Worm (Caenorhabditis elegans): ENCODE measurements around the gene K07E3.1.

Gene K07E3.1

ce11 chrX:8109531-8109930 lies 708 bp upstream of the K07E3.1 start (continued):
- TF ChIP-seq set-16 (GFP tag; IDR thresholded peaks at IDR 0.05) (no peak), duxl-1 (tag; optimal IDR thresholded peaks at IDR 0.05; ENCODE audit: poor library complexity) (no peak), dmd-8 (GFP tag; IDR thresholded peaks at IDR 0.05) (no peak), zfp-2 (tag; optimal IDR thresholded peaks at IDR 0.05) (no peak), T26A8.4 (GFP tag; IDR thresholded peaks at IDR 0.05) (0 out of 2 replicates have a peak, but pooled peaks have one; percentile 51)

ce11 chrX:8116157-8116556 lies 5.9 kb downstream of the K07E3.1 start, which contains the start of gene hlh-8:
Gene hlh-8 (plus strand): TSS chrX:8116457.
- TF ChIP-seq lim-7 (GFP tag; IDR thresholded peaks at IDR 0.05) (no peak), ztf-7 (tag; optimal IDR thresholded peaks at IDR 0.05) (no peak), duxl-1 (tag; optimal IDR thresholded peaks at IDR 0.05; ENCODE audit: poor library complexity) (no peak), nhr-237 (tag; optimal IDR thresholded peaks at IDR 0.05) (no peak), nhr-10 (tag; optimal IDR thresholded peaks at IDR 0.05) (no peak)

- TF ChIP-seq arid-1 (GFP tag; conservative IDR thresholded peaks at IDR 0.05) (no peak), unc-62 (GFP tag; optimal IDR thresholded peaks at IDR 0.05 in 1 of 2) (peak in 1 of 2 experiments; percentile 34), unc-62 (tag; optimal IDR thresholded peaks at IDR 0.05) (no peak), lin-13 (GFP tag; optimal IDR thresholded peaks at IDR 0.05) (no peak), F49E8.2 (tag; optimal IDR thresholded peaks at IDR 0.05; ENCODE audit: borderline replicate concordance) (no peak)
Observed at ce11 chrX:8117827-8118317, 7.6 kb downstream of the K07E3.1 start.

ce11 chrX:8120281-8120680 lies 10.0 kb downstream of the K07E3.1 start:
- TF ChIP-seq hlh-11 (tag; optimal IDR thresholded peaks at IDR 0.05) (no peak), unc-62 (GFP tag; optimal IDR thresholded peaks at IDR 0.05 in 1 of 2) (peak in 1 of 2 experiments; percentile 94), unc-62 (tag; optimal IDR thresholded peaks at IDR 0.05) (no peak)

- no peak for TF ChIP-seq zfp-3 (GFP tag; conservative IDR thresholded peaks at IDR 0.05)
- peak; percentile 92 for TF ChIP-seq aha-1 (tag)
- no peak for TF ChIP-seq snpc-4 (tag; optimal IDR thresholded peaks at IDR 0.05)
- no peak for TF ChIP-seq zip-11 (GFP tag; IDR thresholded peaks at IDR 0.05)
Observed at ce11 chrX:8123194-8123593, 13.0 kb downstream of the K07E3.1 start, which contains the start of gene C02B8.12. Gene C02B8.12 (minus strand): TSS chrX:8123368.

- TF ChIP-seq ceh-32 (tag; optimal IDR thresholded peaks at IDR 0.05; ENCODE audit: poor library complexity) (no peak), unc-62 (GFP tag; optimal IDR thresholded peaks at IDR 0.05 in 1 of 2) (peak in 1 of 2 experiments; percentile 38), unc-62 (tag; optimal IDR thresholded peaks at IDR 0.05) (no peak)
Observed at ce11 chrX:8129543-8129942, 19.3 kb downstream of the K07E3.1 start, which contains the start of gene frpr-1. Gene frpr-1 (minus strand): TSS chrX:8129643.

- TF ChIP-seq dmd-6 (GFP tag; IDR thresholded peaks at IDR 0.05), result peak; percentile 55
- TF ChIP-seq pha-4 (GFP tag; IDR thresholded peaks at IDR 0.05), result no peak
- peak; percentile 81 for TF ChIP-seq pha-4 (tag; optimal IDR thresholded peaks at IDR 0.05)
- no peak for TF ChIP-seq ceh-32 (tag; optimal IDR thresholded peaks at IDR 0.05; ENCODE audit: poor library complexity)
- 0 out of 2 replicates have a peak, but pooled peaks have one; percentile 58 for TF ChIP-seq nhr-41 (GFP tag; IDR thresholded peaks at IDR 0.05)
- peak; percentile 70 for TF ChIP-seq nhr-28 (tag; optimal IDR thresholded peaks at IDR 0.05)
- TF ChIP-seq ceh-28 (tag; optimal IDR thresholded peaks at IDR 0.05), result no peak
- TF ChIP-seq Y105C5A.15 (GFP tag; IDR thresholded peaks at IDR 0.05), result no peak
- TF ChIP-seq mep-1 (tag; optimal IDR thresholded peaks at IDR 0.05), result peak; percentile 84
- TF ChIP-seq hmg-1.1 (GFP tag; IDR thresholded peaks at IDR 0.05), result no peak
- peak; percentile 68 for TF ChIP-seq hlh-11 (tag; optimal IDR thresholded peaks at IDR 0.05)
- TF ChIP-seq attf-4 (tag; optimal IDR thresholded peaks at IDR 0.05), result no peak
- TF ChIP-seq daf-16 (GFP tag; optimal IDR thresholded peaks at IDR 0.05), result peak in 1 of 2 experiments; percentile 3
- TF ChIP-seq daf-16 (tag; optimal IDR thresholded peaks at IDR 0.05), result peak; percentile 75
- peak; percentile 56 for TF ChIP-seq pqm-1 (tag; optimal IDR thresholded peaks at IDR 0.05)
- peak; percentile 11 for TF ChIP-seq duxl-1 (tag; optimal IDR thresholded peaks at IDR 0.05; ENCODE audit: poor library complexity)
- TF ChIP-seq T20F7.1 (GFP tag; optimal IDR thresholded peaks at IDR 0.05), result peak; percentile 47
- no peak for TF ChIP-seq spr-1 (tag; optimal IDR thresholded peaks at IDR 0.05)
- TF ChIP-seq unc-62 (GFP tag; optimal IDR thresholded peaks at IDR 0.05 in 1 of 2), result peak in 1 of 2 experiments; percentile 93
- TF ChIP-seq unc-62 (tag; optimal IDR thresholded peaks at IDR 0.05), result no peak
- peak; percentile 12 for TF ChIP-seq nhr-11 (tag; optimal IDR thresholded peaks at IDR 0.05)
- TF ChIP-seq dve-1 (tag; optimal IDR thresholded peaks at IDR 0.05; ENCODE audit: insufficient read depth), result peak; percentile 87
- peak; percentile 50 for TF ChIP-seq nhr-77 (tag; optimal IDR thresholded peaks at IDR 0.05)
- TF ChIP-seq aha-1 (tag), result peak; percentile 67
Observed at ce11 chrX:8136276-8136891, 26.1 kb downstream of the K07E3.1 start, which contains the start of gene C02B8.6. Gene C02B8.6 (minus strand): TSS chrX:8136326.
